Fruit fly (Drosophila melanogaster) whole organism, embryonic: ENCODE data around the gene Notum.

ENCODE experiments used
- Abd-B ChIP-seq: fragments of 200-800 bp; sonication (Bioruptor generic); optimal IDR thresholded peaks from 2 replicates; lab custom pipeline; 2018; ENCODE audit warnings: missing biosample characterization, mild to moderate bottlenecking, missing genetic modification characterization, moderate library complexity
- Asciz ChIP-seq: fragments of 200-800 bp; sonication (Bioruptor generic); optimal IDR thresholded peaks from 2 replicates; lab custom pipeline; 2017; ENCODE audit warnings: missing biosample characterization, mild to moderate bottlenecking, missing genetic modification characterization, missing genetic modification reagents
- Awh ChIP-seq: fragments of 200-800 bp; sonication (Bioruptor generic); IDR thresholded peaks from 2 replicates; pipeline ENCODE4, ENCODE4 v1.3.6; 2022; ENCODE audit warnings: missing biosample characterization, missing genetic modification characterization
- B-H1 ChIP-seq: fragments of 200-800 bp; sonication (Bioruptor generic); IDR thresholded peaks from 3 replicates; pipeline ENCODE4 v1.3.6; 2022; ENCODE audit warnings: missing biosample characterization, missing genetic modification characterization
- C15 ChIP-seq: fragments of 200-800 bp; sonication (Bioruptor generic); IDR thresholded peaks from 3 replicates; pipeline ENCODE4 v1.3.6; 2022; ENCODE audit warnings: missing biosample characterization, missing genetic modification characterization
- CG10366 ChIP-seq: fragments of 200-800 bp; sonication (Bioruptor generic); IDR thresholded peaks from 2 replicates; pipeline ENCODE4 v1.3.6; 2022; ENCODE audit warnings: missing biosample characterization, missing genetic modification characterization
- CG10565 ChIP-seq: fragments of 200-800 bp; sonication (Bioruptor generic); optimal IDR thresholded peaks from 3 replicates; lab custom pipeline; 2016; ENCODE audit warnings: missing biosample characterization, mild to moderate bottlenecking, missing genetic modification characterization
- CG10959 ChIP-seq: fragments of 200-800 bp; sonication (Bioruptor generic); IDR thresholded peaks from 2 replicates; pipeline ENCODE4 v1.3.6; 2022; ENCODE audit warnings: missing biosample characterization, missing genetic modification characterization
- CG11247 ChIP-seq: fragments of 200-800 bp; sonication (Bioruptor generic); IDR thresholded peaks from 2 replicates; pipeline ENCODE4 v1.3.6; 2022; ENCODE audit warnings: missing biosample characterization, missing genetic modification characterization
- CG11456 ChIP-seq: fragments of 200-800 bp; sonication (Bioruptor generic); IDR thresholded peaks from 3 replicates; pipeline ENCODE4 v1.3.6; 2022; ENCODE audit warnings: missing biosample characterization, missing genetic modification characterization
- CG11696 ChIP-seq: fragments of 200-800 bp; sonication (Bioruptor generic); IDR thresholded peaks from 2 replicates; pipeline ENCODE4 v1.3.6; 2022; ENCODE audit warnings: missing biosample characterization, missing genetic modification characterization
- CG12391 ChIP-seq: fragments of 200-800 bp; sonication (Bioruptor generic); optimal IDR thresholded peaks from 3 replicates; lab custom pipeline; 2018; ENCODE audit warnings: missing biosample characterization, mild to moderate bottlenecking, missing genetic modification characterization, moderate library complexity
- CG15514 ChIP-seq: fragments of 200-800 bp; sonication (Bioruptor generic); optimal IDR thresholded peaks from 3 replicates; lab custom pipeline; 2017; ENCODE audit warnings: missing biosample characterization, missing genetic modification characterization, mild to moderate bottlenecking, moderate library complexity, missing genetic modification reagents
- CG15601 ChIP-seq: fragments of 200-800 bp; sonication (Bioruptor generic); optimal IDR thresholded peaks from 3 replicates; lab custom pipeline; 2019; ENCODE audit warnings: missing biosample characterization, mild to moderate bottlenecking, missing genetic modification characterization, moderate library complexity
- CG1602 ChIP-seq: fragments of 200-800 bp; sonication (Bioruptor generic); optimal IDR thresholded peaks from 3 replicates; lab custom pipeline; 2016; ENCODE audit warnings: missing biosample characterization, missing genetic modification characterization
- CG2889 ChIP-seq: fragments of 200-800 bp; sonication (Bioruptor generic); IDR thresholded peaks from 3 replicates; pipeline ENCODE4 v1.3.6; 2022; ENCODE audit warnings: missing biosample characterization, missing genetic modification characterization
- CG3995 ChIP-seq: fragments of 200-800 bp; sonication (Bioruptor generic); optimal IDR thresholded peaks from 3 replicates; lab custom pipeline; 2016; ENCODE audit warnings: missing biosample characterization, missing genetic modification characterization
- CG42726 ChIP-seq: fragments of 200-800 bp; sonication (Bioruptor generic); IDR thresholded peaks from 2 replicates; pipeline ENCODE4 v1.3.6; 2022; ENCODE audit warnings: missing biosample characterization, missing genetic modification characterization; ENCODE audit not compliant: partially characterized antibody
- CG4328 ChIP-seq: fragments of 200-800 bp; sonication (Bioruptor generic); optimal IDR thresholded peaks from 3 replicates; lab custom pipeline; 2017; ENCODE audit warnings: missing biosample characterization, missing genetic modification reagents, missing genetic modification characterization
- CG4360 ChIP-seq: fragments of 200-800 bp; sonication (Bioruptor generic); IDR thresholded peaks from 2 replicates; pipeline ENCODE4 v1.3.6; 2022; ENCODE audit warnings: missing biosample characterization, missing genetic modification characterization
- CG6272 ChIP-seq: fragments of 200-800 bp; sonication (Bioruptor generic); IDR thresholded peaks from 2 replicates; pipeline ENCODE4 v1.3.6; 2022; ENCODE audit warnings: missing biosample characterization, missing genetic modification characterization
- CG6683 ChIP-seq: fragments of 200-800 bp; sonication (Bioruptor generic); optimal IDR thresholded peaks from 2 replicates; lab custom pipeline; 2017; ENCODE audit warnings: missing biosample characterization, mild to moderate bottlenecking, missing genetic modification characterization, missing genetic modification reagents
- CG7786 ChIP-seq: fragments of 200-800 bp; sonication (Bioruptor generic); optimal IDR thresholded peaks from 2 replicates; lab custom pipeline; 2016; ENCODE audit warnings: missing biosample characterization, missing genetic modification characterization
- CG8924 ChIP-seq: fragments of 200-800 bp; optimal IDR thresholded peaks from 3 replicates; lab custom pipeline; 2019; ENCODE audit warnings: missing biosample characterization, mild to moderate bottlenecking, missing genetic modification characterization, moderate library complexity
- Ets65A ChIP-seq: fragments of 200-800 bp; sonication (Bioruptor generic); peaks from one replicate; lab custom pipeline; 2016; ENCODE audit warnings: missing biosample characterization, missing genetic modification characterization
- GATAe ChIP-seq: fragments of 200-800 bp; sonication (Bioruptor generic); conservative IDR thresholded peaks from 2 replicates; pipeline ENCODE4 v1.3.6; 2022; ENCODE audit warnings: missing biosample characterization, missing genetic modification characterization
- HLH3B ChIP-seq: fragments of 200-800 bp; sonication (Bioruptor generic); IDR thresholded peaks from 2 replicates; pipeline ENCODE4 v1.3.6; 2022; ENCODE audit warnings: missing biosample characterization, missing genetic modification characterization
- Hmx ChIP-seq: fragments of 200-800 bp; sonication (Bioruptor generic); optimal IDR thresholded peaks from 2 replicates; lab custom pipeline; 2016; ENCODE audit warnings: missing biosample characterization, missing genetic modification characterization
- Hr3 ChIP-seq: fragments of 200-800 bp; sonication (Bioruptor generic); optimal IDR thresholded peaks from 3 replicates; lab custom pipeline; 2016; ENCODE audit warnings: missing biosample characterization, missing genetic modification characterization
- Meics ChIP-seq: fragments of 200-800 bp; sonication (Bioruptor generic); optimal IDR thresholded peaks from 2 replicates; lab custom pipeline; 2017; ENCODE audit warnings: missing biosample characterization, mild to moderate bottlenecking, missing genetic modification characterization
- NFAT ChIP-seq: fragments of 200-800 bp; sonication (Bioruptor generic); IDR thresholded peaks from 2 replicates; pipeline ENCODE4 v1.3.6; 2022; ENCODE audit warnings: missing biosample characterization, missing genetic modification characterization
- Neu2 ChIP-seq: fragments of 200-800 bp; sonication (Bioruptor generic); optimal IDR thresholded peaks from 3 replicates; lab custom pipeline; 2016; ENCODE audit warnings: missing biosample characterization, missing genetic modification characterization, borderline replicate concordance
- NfI ChIP-seq: fragments of 200-800 bp; sonication (Bioruptor generic); optimal IDR thresholded peaks from 3 replicates; lab custom pipeline; 2018; ENCODE audit warnings: missing biosample characterization, mild to moderate bottlenecking, missing genetic modification characterization, moderate library complexity
- Optix ChIP-seq: fragments of 200-800 bp; sonication (Bioruptor generic); IDR thresholded peaks from 3 replicates; pipeline ENCODE4 v1.3.6; 2022; ENCODE audit warnings: missing biosample characterization, missing genetic modification characterization
- Ptx1 ChIP-seq: fragments of 200-800 bp; sonication (Bioruptor generic); IDR thresholded peaks from 2 replicates; pipeline ENCODE4 v1.3.6; 2022; ENCODE audit warnings: missing biosample characterization, missing genetic modification characterization
- Sox102F ChIP-seq: fragments of 200-800 bp; sonication (Bioruptor generic); optimal IDR thresholded peaks from 2 replicates; lab custom pipeline; 2018; ENCODE audit warnings: missing biosample characterization, mild to moderate bottlenecking, missing genetic modification characterization, moderate library complexity
- amos ChIP-seq: fragments of 200-800 bp; sonication (Bioruptor generic); IDR thresholded peaks from 2 replicates; pipeline ENCODE4 v1.3.6; 2022; ENCODE audit warnings: missing biosample characterization, missing genetic modification characterization; ENCODE audit not compliant: partially characterized antibody
- ase ChIP-seq: fragments of 200-800 bp; sonication (Bioruptor generic); IDR thresholded peaks from 3 replicates; pipeline ENCODE4 v1.3.6; 2022; ENCODE audit warnings: missing biosample characterization, missing genetic modification characterization
- bcd ChIP-seq: fragments of 200-800 bp; sonication (Bioruptor generic); optimal IDR thresholded peaks from 2 replicates; lab custom pipeline; 2017; ENCODE audit warnings: missing biosample characterization, mild to moderate bottlenecking, missing genetic modification characterization
- br ChIP-seq: fragments of >200 bp; optimal IDR thresholded peaks from 2 replicates; lab custom pipeline; 2017
- cad ChIP-seq: fragments of >200 bp; optimal IDR thresholded peaks from 2 replicates; lab custom pipeline; 2017; ENCODE audit warnings: missing biosample characterization, missing genetic modification characterization
- disco-r ChIP-seq: fragments of 200-800 bp; sonication (Bioruptor generic); optimal IDR thresholded peaks from 2 replicates; lab custom pipeline; 2016; ENCODE audit warnings: missing biosample characterization, missing genetic modification characterization
- eyg ChIP-seq: fragments of 200-800 bp; sonication (Bioruptor generic); optimal IDR thresholded peaks from 3 replicates; lab custom pipeline; 2016; ENCODE audit warnings: missing biosample characterization, missing genetic modification characterization
- gsb ChIP-seq: fragments of 200-800 bp; sonication (Bioruptor generic); IDR thresholded peaks from 2 replicates; pipeline ENCODE4 v1.3.6; 2022; ENCODE audit warnings: missing biosample characterization, missing genetic modification characterization
- ind ChIP-seq: fragments of 200-800 bp; sonication (Bioruptor generic); optimal IDR thresholded peaks from 3 replicates; lab custom pipeline; 2016; ENCODE audit warnings: missing biosample characterization, missing genetic modification characterization
- jigr1 ChIP-seq: fragments of 200-800 bp; sonication (Bioruptor generic); IDR thresholded peaks from 3 replicates; pipeline ENCODE4 v1.3.6; 2022; ENCODE audit warnings: missing biosample characterization, missing genetic modification characterization
- org-1 ChIP-seq: fragments of 200-800 bp; sonication (Bioruptor generic); optimal IDR thresholded peaks from 2 replicates; lab custom pipeline; 2017; ENCODE audit warnings: missing biosample characterization, missing genetic modification characterization
- otp ChIP-seq: fragments of 200-800 bp; sonication (Bioruptor generic); IDR thresholded peaks from 3 replicates; pipeline ENCODE4, ENCODE4 v1.3.6; 2022; ENCODE audit warnings: missing biosample characterization, missing genetic modification characterization
- shn ChIP-seq: fragments of 200-800 bp; sonication (Bioruptor generic); optimal IDR thresholded peaks from 3 replicates; lab custom pipeline; 2016; ENCODE audit warnings: missing biosample characterization, missing genetic modification characterization
- ssp ChIP-seq: fragments of 200-800 bp; sonication (Bioruptor generic); IDR thresholded peaks from 2 replicates; pipeline ENCODE4 v1.3.6; 2022; ENCODE audit warnings: missing biosample characterization, missing genetic modification characterization
- stwl ChIP-seq: fragments of 200-800 bp; sonication (Bioruptor generic); optimal IDR thresholded peaks from 3 replicates; lab custom pipeline; 2018; ENCODE audit warnings: missing biosample characterization, mild to moderate bottlenecking, missing genetic modification characterization, moderate library complexity
- zf30C ChIP-seq: fragments of 200-800 bp; sonication (Bioruptor generic); optimal IDR thresholded peaks from 3 replicates; lab custom pipeline; 2018; ENCODE audit warnings: missing biosample characterization, mild to moderate bottlenecking, missing genetic modification characterization

The Notum gene

DNA sequence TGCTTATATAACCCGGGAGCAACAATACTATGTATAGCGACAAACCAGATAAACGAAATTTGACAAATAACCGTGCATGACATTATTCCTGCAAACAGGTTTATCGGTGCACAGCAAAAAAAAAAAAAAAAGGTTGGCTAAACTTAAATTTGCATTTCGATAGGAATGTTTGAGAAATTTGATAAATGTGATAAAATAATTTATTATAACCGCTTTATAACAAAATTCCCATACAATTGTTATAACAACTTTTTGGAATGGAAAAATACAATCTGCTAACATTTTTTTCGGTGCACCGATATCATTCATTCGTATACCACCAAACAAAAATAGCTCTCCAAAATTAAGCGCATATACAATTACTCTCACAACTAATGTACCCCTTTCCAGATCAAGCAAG, 45.7 kb upstream of the Notum start (continued):
- TF ChIP-seq amos (GFP tag; lab: Robert Waterston, UW), result no peak
- peak; percentile 39 for TF ChIP-seq bcd (GFP tag; lab: Kevin White, UChicago)
- peak; percentile 40; the same call in 1 of the 3 replicates for TF ChIP-seq B-H1 (GFP tag; lab: Robert Waterston, UW)
- TF ChIP-seq NfI, result no peak
- no peak for TF ChIP-seq stwl
- TF ChIP-seq CG11456 (GFP tag; lab: Robert Waterston, UW), result peak; percentile 69
- peak; percentile 27; the same call in 1 of the 2 replicates for TF ChIP-seq ssp (GFP tag; lab: Robert Waterston, UW)
- TF ChIP-seq CG15514, result peak; percentile 51
- TF ChIP-seq CG15601, result no peak
- peak; percentile 51 for TF ChIP-seq Abd-B (GFP tag; lab: Kevin White, UChicago)
- TF ChIP-seq br (lab: Kevin White, UChicago), result no peak
- peak; percentile 65 for TF ChIP-seq CG6272 (GFP tag; lab: Robert Waterston, UW)
- no peak for TF ChIP-seq CG4360 (GFP tag; lab: Robert Waterston, UW)
- TF ChIP-seq CG12391 (tag; lab: Kevin White, UChicago), result peak; percentile 37
- TF ChIP-seq C15 (GFP tag; lab: Robert Waterston, UW), result 0 out of 3 replicates have a peak, but pooled peaks have one; percentile 5
- peak; percentile 56 for TF ChIP-seq ind
- TF ChIP-seq CG1602 (GFP tag; lab: Kevin White, UChicago), result no peak
- TF ChIP-seq Sox102F (GFP tag; lab: Kevin White, UChicago), result no peak
- TF ChIP-seq CG11247 (GFP tag; lab: Robert Waterston, UW), result peak; percentile 55; the same call in 1 of the 2 replicates
- peak; percentile 16 for TF ChIP-seq Ets65A (GFP tag; lab: Kevin White, UChicago)
- peak; percentile 84 for TF ChIP-seq Ptx1
- TF ChIP-seq HLH3B (GFP tag; lab: Robert Waterston, UW), result peak; percentile 52; the same call in 1 of the 2 replicates
- TF ChIP-seq org-1, result no peak
- TF ChIP-seq gsb, result peak; percentile 71
- peak; percentile 36; the same call in 2 of the 3 replicates for TF ChIP-seq jigr1 (GFP tag; lab: Robert Waterston, UW)
- TF ChIP-seq NFAT, result no peak; the same call in 1 of the 2 replicates
- TF ChIP-seq Hr3 (GFP tag; lab: Kevin White, UChicago), result peak; percentile 31
- no peak for TF ChIP-seq eyg
- peak; percentile 10; the same call in 1 of the 2 replicates for TF ChIP-seq CG11696
- no peak for TF ChIP-seq CG10959 (GFP tag; lab: Robert Waterston, UW)
- TF ChIP-seq CG8924 (tag; lab: Kevin White, UChicago), result peak; percentile 41
- no peak for TF ChIP-seq CG6683 (GFP tag; lab: Kevin White, UChicago)
- TF ChIP-seq GATAe (GFP tag; lab: Robert Waterston, UW), result peak; percentile 61
- TF ChIP-seq Neu2, result no peak
- TF ChIP-seq Hmx, result no peak
- TF ChIP-seq Awh (GFP tag; lab: Robert Waterston, UW), result peak; percentile 76
- TF ChIP-seq CG10565 (GFP tag; lab: Kevin White, UChicago), result no peak
- TF ChIP-seq CG4328 (GFP tag; lab: Kevin White, UChicago), result no peak
- TF ChIP-seq CG2889, result no peak
- peak; percentile 56 for TF ChIP-seq Asciz
- no peak for TF ChIP-seq otp (GFP tag; lab: Robert Waterston, UW)
- no peak for TF ChIP-seq CG7786 (GFP tag; lab: Kevin White, UChicago)
- TF ChIP-seq shn (GFP tag; lab: Kevin White, UChicago), result no peak
- TF ChIP-seq Meics, result peak; percentile 50
- TF ChIP-seq cad, result no peak
- no peak for TF ChIP-seq CG42726
- no peak for TF ChIP-seq Optix (GFP tag; lab: Robert Waterston, UW)
- no peak for TF ChIP-seq disco-r (GFP tag; lab: Kevin White, UChicago)
- peak; percentile 64; the same call in 2 of the 3 replicates for TF ChIP-seq ase (GFP tag; lab: Robert Waterston, UW)
- TF ChIP-seq zf30C (GFP tag; lab: Kevin White, UChicago), result peak; percentile 38
- TF ChIP-seq CG10366, result 0 out of 2 replicates have a peak, but pooled peaks have one; percentile 42
- no peak for TF ChIP-seq CG3995 (GFP tag; lab: Kevin White, UChicago)
